Worm (Caenorhabditis elegans) whole organism, late embryonic: Measurements from ENCODE around the gene F55H2.7.

Source experiments
- F13H6.1 ChIP-seq: sonication (generic microtip); optimal IDR thresholded peaks from 2 replicates; lab custom pipeline; 2016; ENCODE audit warnings: missing genetic modification characterization, missing compliant biosample characterization
- ceh-22 ChIP-seq: sonication (generic microtip); optimal IDR thresholded peaks from 2 replicates; lab custom pipeline; 2017; ENCODE audit warnings: missing biosample characterization, missing genetic modification characterization
- ceh-45 ChIP-seq: fragments of 200-800 bp; sonication (Bioruptor generic); IDR thresholded peaks from 2 replicates; pipeline ENCODE4 v1.3.6; 2022; ENCODE audit warnings: missing genetic modification reagents, missing genetic modification characterization, missing compliant biosample characterization
- elt-2 ChIP-seq: sonication (generic microtip); optimal IDR thresholded peaks from 2 replicates; lab custom pipeline; 2016; ENCODE audit warnings: missing genetic modification reagents, missing genetic modification characterization, missing compliant biosample characterization
- fax-1 ChIP-seq: sonication (generic microtip); optimal IDR thresholded peaks from 2 replicates; lab custom pipeline; 2016; ENCODE audit warnings: missing genotype, missing genetic modification characterization, missing compliant biosample characterization
- nhr-11 ChIP-seq: fragments of 150-350 bp; optimal IDR thresholded peaks from 2 replicates; lab custom pipeline; 2014; ENCODE audit warnings: missing biosample characterization, missing genetic modification characterization
- nhr-232 ChIP-seq: sonication (generic microtip); optimal IDR thresholded peaks from 2 replicates; lab custom pipeline; 2016; ENCODE audit warnings: missing genetic modification characterization, missing compliant biosample characterization
- pax-1 ChIP-seq: fragments of 150-350 bp; optimal IDR thresholded peaks from 2 replicates; lab custom pipeline; 2014; ENCODE audit warnings: missing biosample characterization, missing genetic modification characterization
- sdc-2 ChIP-seq: sonication (generic microtip); optimal IDR thresholded peaks from 2 replicates; lab custom pipeline; 2016; ENCODE audit warnings: missing genotype, missing genetic modification characterization, missing compliant biosample characterization
- sox-4 ChIP-seq: sonication (generic microtip); optimal IDR thresholded peaks from 2 replicates; lab custom pipeline; 2017; ENCODE audit warnings: mild to moderate bottlenecking, missing genetic modification characterization, inconsistent platforms, missing compliant biosample characterization
- tbx-7 ChIP-seq: sonication (generic microtip); optimal IDR thresholded peaks from 2 replicates; lab custom pipeline; 2016; ENCODE audit warnings: missing genotype, missing genetic modification characterization, missing compliant biosample characterization
- unc-86 ChIP-seq: sonication (generic microtip); optimal IDR thresholded peaks from 2 replicates; lab custom pipeline; 2016; ENCODE audit warnings: missing genetic modification characterization, missing compliant biosample characterization
- zip-5 ChIP-seq: sonication (generic microtip); optimal IDR thresholded peaks from 2 replicates; lab custom pipeline; 2016; ENCODE audit warnings: missing genetic modification characterization, missing compliant biosample characterization

DNA sequence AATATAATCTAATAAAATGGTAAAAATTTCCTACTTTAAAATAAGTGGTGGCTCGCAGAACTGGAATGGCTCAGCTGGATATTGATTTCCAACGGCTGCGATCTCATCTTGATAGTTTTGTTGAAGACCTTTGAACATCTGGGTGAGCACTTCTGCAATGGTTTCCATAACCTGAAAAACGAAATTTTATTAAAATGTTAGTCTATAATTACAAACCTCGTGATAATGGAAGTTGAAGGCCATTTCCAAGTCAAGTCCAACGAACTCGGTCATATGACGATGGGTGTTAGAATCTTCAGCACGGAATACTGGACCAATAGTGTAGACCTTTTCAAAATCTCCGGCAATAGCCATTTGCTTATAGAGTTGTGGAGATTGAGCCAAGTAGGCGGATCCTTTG, 26.2 kb downstream of the F55H2.7 start:
- TF ChIP-seq elt-2 (tag; lab: Kevin White, UChicago): no peak
- TF ChIP-seq fax-1 (tag; lab: Kevin White, UChicago): no peak
- TF ChIP-seq tbx-7: no peak
- TF ChIP-seq F13H6.1 (tag; lab: Kevin White, UChicago): no peak
- no peak for TF ChIP-seq nhr-11
- no peak for TF ChIP-seq pax-1 (tag; lab: Kevin White, UChicago)
- no peak for TF ChIP-seq nhr-232 (tag; lab: Kevin White, UChicago)
- TF ChIP-seq sox-4: no peak
- no peak for TF ChIP-seq zip-5 (tag; lab: Kevin White, UChicago)
- no peak for TF ChIP-seq unc-86 (tag; lab: Kevin White, UChicago)
- TF ChIP-seq sdc-2 (tag; lab: Kevin White, UChicago): no peak
- TF ChIP-seq ceh-22 (tag; lab: Kevin White, UChicago): no peak
- TF ChIP-seq ceh-45 (GFP tag; lab: Robert Waterston, UW): no peak
